Fruit fly (Drosophila melanogaster): ENCODE data around the gene CG33928.

Gene CG33928

DNA sequence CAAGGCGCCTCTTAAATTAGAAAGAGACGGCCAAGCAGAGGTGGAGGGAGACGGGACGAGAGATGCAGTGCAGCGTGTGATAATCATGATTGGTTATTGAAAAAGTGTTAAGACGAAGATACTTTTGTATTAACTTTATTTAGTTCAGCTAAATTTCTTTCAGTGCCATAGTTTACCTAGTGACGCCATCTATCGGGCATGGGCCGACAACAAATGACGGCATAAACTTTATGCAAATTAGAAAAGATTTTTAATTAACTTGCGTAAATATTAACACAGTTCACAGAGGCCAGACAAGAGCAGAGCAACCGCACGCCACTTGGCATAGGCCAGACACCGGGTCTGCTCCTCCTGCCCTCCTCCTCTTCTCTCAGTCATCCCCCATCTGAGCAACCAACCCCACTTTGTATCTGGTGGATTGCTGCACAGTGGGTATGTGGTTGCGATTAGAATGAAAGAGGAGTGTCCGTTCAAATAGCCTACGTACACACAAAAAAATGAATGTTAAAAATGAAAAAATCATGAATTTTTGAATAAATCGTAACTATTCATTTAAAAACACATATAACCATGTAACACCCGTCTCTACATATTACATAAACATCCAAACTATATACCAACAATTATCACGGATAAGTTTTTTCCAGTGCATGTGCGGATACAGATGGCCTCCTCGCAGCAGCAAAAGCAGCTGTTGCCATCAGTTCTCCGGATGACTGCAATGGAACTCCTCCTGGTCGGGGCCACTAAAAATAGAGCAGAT, 29.7 kb upstream of the CG33928 start:
- TF ChIP-seq CG17802 (tag; optimal IDR thresholded peaks at IDR 0.05), result peak; percentile 43
- peak; percentile 78 for TF ChIP-seq CG17385 (GFP tag; optimal IDR thresholded peaks at IDR 0.05)
- TF ChIP-seq Poxn (GFP tag; IDR thresholded peaks at IDR 0.05), result no peak
- TF ChIP-seq onecut (GFP tag; IDR thresholded peaks at IDR 0.05), result no peak
- peak; percentile 73 for TF ChIP-seq CG14050 (GFP tag; IDR thresholded peaks at IDR 0.05)
- peak; percentile 78 for TF ChIP-seq tx (GFP tag; optimal IDR thresholded peaks at IDR 0.05)
- peak; percentile 62 for TF ChIP-seq wek (GFP tag; optimal IDR thresholded peaks at IDR 0.05)
- TF ChIP-seq Doc3 (GFP tag; IDR thresholded peaks at IDR 0.05; ENCODE audit: partially characterized antibody), result no peak
- peak; percentile 48; the same call in 1 of the 2 replicates for TF ChIP-seq CG9215 (GFP tag; IDR thresholded peaks at IDR 0.05)
- TF ChIP-seq toy (GFP tag; IDR thresholded peaks at IDR 0.05), result no peak
- peak; percentile 52 for TF ChIP-seq MTF-1 (GFP tag; optimal IDR thresholded peaks at IDR 0.05; ENCODE audit: borderline replicate concordance)
- peak; percentile 49 for TF ChIP-seq Myb (GFP tag; optimal IDR thresholded peaks at IDR 0.05)
- TF ChIP-seq CG3838 (GFP tag; optimal IDR thresholded peaks at IDR 0.05), result peak; percentile 40
- no peak for TF ChIP-seq Hr78 (GFP tag; optimal IDR thresholded peaks at IDR 0.05)
- TF ChIP-seq Dip2 (GFP tag; IDR thresholded peaks at IDR 0.05), result no peak
- peak; percentile 60 for TF ChIP-seq ase (GFP tag; IDR thresholded peaks at IDR 0.05)
- peak; percentile 62 for TF ChIP-seq danr (GFP tag; IDR thresholded peaks at IDR 0.05)
- TF ChIP-seq CG12299 (tag; optimal IDR thresholded peaks at IDR 0.05), result peak; percentile 71
- TF ChIP-seq CG11085 (GFP tag; IDR thresholded peaks at IDR 0.05), result peak; percentile 51; the same call in 1 of the 2 replicates
- no peak for TF ChIP-seq D (optimal IDR thresholded peaks at IDR 0.05)
- TF ChIP-seq D (GFP tag; optimal IDR thresholded peaks at IDR 0.05), result peak; percentile 89
- peak; percentile 32 for TF ChIP-seq CG11723 (GFP tag; optimal IDR thresholded peaks at IDR 0.05)
- TF ChIP-seq esg (GFP tag; conservative IDR thresholded peaks at IDR 0.05), result peak; percentile 85
- TF ChIP-seq Dfd (GFP tag; optimal IDR thresholded peaks at IDR 0.05), result no peak
- TF ChIP-seq Lhr (GFP tag; optimal IDR thresholded peaks at IDR 0.05), result peak; percentile 41
- peak; percentile 81 for TF ChIP-seq CG30403 (GFP tag; optimal IDR thresholded peaks at IDR 0.05)
- TF ChIP-seq cwo (GFP tag; optimal IDR thresholded peaks at IDR 0.05), result peak; percentile 78
- TF ChIP-seq prd (optimal IDR thresholded peaks at IDR 0.05), result no peak
- peak; percentile 79; the same call in 2 of the 3 replicates for TF ChIP-seq prd (GFP tag; IDR thresholded peaks at IDR 0.05)
- TF ChIP-seq CG30431 (GFP tag; optimal IDR thresholded peaks at IDR 0.05), result peak; percentile 71
- TF ChIP-seq CG9609 (GFP tag; optimal IDR thresholded peaks at IDR 0.05), result peak; percentile 84
- no peak for TF ChIP-seq CG30020 (tag; optimal IDR thresholded peaks at IDR 0.05)
- TF ChIP-seq cas (GFP tag; IDR thresholded peaks at IDR 0.05), result peak; percentile 52; the same call in 1 of the 2 replicates
- peak; percentile 80 for TF ChIP-seq seq (GFP tag; IDR thresholded peaks at IDR 0.05)
- peak; percentile 48; the same call in 1 of the 3 replicates for TF ChIP-seq CG11560 (tag; IDR thresholded peaks at IDR 0.05)
- TF ChIP-seq CG17328 (GFP tag; IDR thresholded peaks at IDR 0.05), result peak; percentile 86; the same call in 1 of the 2 replicates
- no peak for TF ChIP-seq CG10147 (GFP tag; optimal IDR thresholded peaks at IDR 0.05)
- peak; percentile 82 for TF ChIP-seq mam (GFP tag; optimal IDR thresholded peaks at IDR 0.05)
- no peak for TF ChIP-seq bbx (GFP tag; IDR thresholded peaks at IDR 0.05; ENCODE audit: partially characterized antibody)
- peak; percentile 85 for TF ChIP-seq caup (GFP tag; optimal IDR thresholded peaks at IDR 0.05; ENCODE audit: severe bottlenecking)
- TF ChIP-seq luna (GFP tag; optimal IDR thresholded peaks at IDR 0.05), result no peak
- TF ChIP-seq GATAe (GFP tag; conservative IDR thresholded peaks at IDR 0.05), result no peak
- no peak for TF ChIP-seq sug (tag; optimal IDR thresholded peaks at IDR 0.05)
- TF ChIP-seq unpg (GFP tag; optimal IDR thresholded peaks at IDR 0.05), result peak; percentile 88
- TF ChIP-seq Dip3 (GFP tag; optimal IDR thresholded peaks at IDR 0.05), result peak; percentile 43
- TF ChIP-seq CG11504 (tag; optimal IDR thresholded peaks at IDR 0.05), result peak; percentile 88
- TF ChIP-seq CG7745 (tag; optimal IDR thresholded peaks at IDR 0.05), result no peak
- TF ChIP-seq Deaf1 (tag; optimal IDR thresholded peaks at IDR 0.05), result no peak
- TF ChIP-seq trh (GFP tag; optimal IDR thresholded peaks at IDR 0.05), result peak; percentile 60
